Worm (Caenorhabditis elegans): ENCODE results near the gene srw-98.

- no peak for TF ChIP-seq tbx-8 (GFP tag; optimal IDR thresholded peaks at IDR 0.05)
- no peak for TF ChIP-seq lin-13 (tag; optimal IDR thresholded peaks at IDR 0.05)
- no peak for TF ChIP-seq snpc-4 (tag; optimal IDR thresholded peaks at IDR 0.05)
- no peak for TF ChIP-seq unc-62 (GFP tag; optimal IDR thresholded peaks at IDR 0.05)
- TF ChIP-seq zip-8 (tag; optimal IDR thresholded peaks at IDR 0.05): no peak
- TF ChIP-seq elt-1 (tag; optimal IDR thresholded peaks at IDR 0.05; ENCODE audit: borderline replicate concordance, insufficient read depth): no peak
- TF ChIP-seq lsy-2 (tag; optimal IDR thresholded peaks at IDR 0.05): no peak
- no peak for TF ChIP-seq unc-39 (tag; optimal IDR thresholded peaks at IDR 0.05)
- no peak for TF ChIP-seq nhr-28 (tag; optimal IDR thresholded peaks at IDR 0.05)
- no peak for TF ChIP-seq sem-2 (GFP tag; optimal IDR thresholded peaks at IDR 0.05)
These were observed 30.1 kb downstream of the srw-98 start, which contains the start of gene irld-45 for ce11 chrV:1648000-1648399.
